Fruit fly (Drosophila melanogaster): ENCODE data around the gene Cyp4e3.

dm6 chr2L:9758856-9759255 lies 9.0 kb upstream of the Cyp4e3 start:
- TF ChIP-seq CG6854 (GFP tag; optimal IDR thresholded peaks at IDR 0.05) (peak; percentile 59), dac (GFP tag; optimal IDR thresholded peaks at IDR 0.05) (no peak), eg (GFP tag; IDR thresholded peaks at IDR 0.05) (peak; percentile 62; the same call in 2 of the 3 replicates), CG32006 (GFP tag; optimal IDR thresholded peaks at IDR 0.05) (peak; percentile 49)

Measured in whole organism, prepupa.